Worm (Caenorhabditis elegans): ENCODE data around the gene try-1.

- TF ChIP-seq lin-39 (tag; optimal IDR thresholded peaks at IDR 0.05) (no peak), fkh-10 (GFP tag; optimal IDR thresholded peaks at IDR 0.05) (no peak), isw-1 (GFP tag; IDR thresholded peaks at IDR 0.05) (no peak), pag-3 (tag; optimal IDR thresholded peaks at IDR 0.05; ENCODE audit: borderline replicate concordance, insufficient read depth) (no peak), sup-37 (GFP tag; optimal IDR thresholded peaks at IDR 0.05) (no peak), jun-1 (tag; optimal IDR thresholded peaks at IDR 0.05) (no peak), nhr-237 (tag; optimal IDR thresholded peaks at IDR 0.05) (no peak), ces-1 (GFP tag; optimal IDR thresholded peaks at IDR 0.05) (no peak), tlp-1 (tag; optimal IDR thresholded peaks at IDR 0.05) (no peak), nhr-85 (tag) (no peak)
Observed at ce11 chrII:4937743-4938142, 11.6 kb downstream of the try-1 start, which contains the start of gene ZK546.4.

Measured in whole organism, L1 larva.